Fruit fly (Drosophila melanogaster): ENCODE measurements around the gene CG15353.

DNA sequence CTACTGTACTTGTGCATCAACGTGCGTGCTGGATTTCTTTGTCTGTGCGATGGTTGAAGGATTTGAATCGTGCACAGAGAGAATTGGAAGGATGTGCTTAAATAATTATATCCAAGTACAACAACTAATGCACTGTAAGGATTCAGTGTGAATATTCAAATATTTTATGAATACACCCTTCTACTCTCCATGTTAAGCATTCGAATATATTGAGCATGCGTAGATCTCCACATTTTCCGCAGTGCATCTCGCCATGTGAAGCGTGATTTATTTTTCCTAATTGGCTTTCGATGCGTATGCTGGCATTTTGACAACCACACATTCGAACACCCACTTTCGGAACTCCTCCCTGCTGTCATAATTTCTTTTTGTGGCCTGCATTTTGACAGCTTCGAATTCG, 46.9 kb downstream of the CG15353 start:
- no peak for TF ChIP-seq woc (GFP tag; optimal IDR thresholded peaks at IDR 0.05)
- no peak for TF ChIP-seq pan (optimal IDR thresholded peaks at IDR 0.05)
- TF ChIP-seq Dif (GFP tag; optimal IDR thresholded peaks at IDR 0.05; ENCODE audit: partially characterized antibody): no peak
- TF ChIP-seq sv (GFP tag; optimal IDR thresholded peaks at IDR 0.05): no peak
- TF ChIP-seq foxo (GFP tag; optimal IDR thresholded peaks at IDR 0.05): no peak
- TF ChIP-seq fru (GFP tag; optimal IDR thresholded peaks at IDR 0.05): peak; percentile 5

Data from whole organism, wandering third instar larva.